Fruit fly (Drosophila melanogaster): ENCODE results near the gene CG16781.

The CG16781 gene

dm6 chrX:3435707-3436106 is 28.1 kb downstream of the CG16781 start, which contains the start of gene CG14269 (continued):
- TF ChIP-seq CG2129 (GFP tag; IDR thresholded peaks at IDR 0.05; ENCODE audit: partially characterized antibody): no peak
- TF ChIP-seq CG6272 (GFP tag; IDR thresholded peaks at IDR 0.05): no peak

dm6 chrX:3433646-3434097 is 30.2 kb downstream of the CG16781 start:
- TF ChIP-seq CG8089 (GFP tag; optimal IDR thresholded peaks at IDR 0.05) (peak; percentile 2), CG3847 (GFP tag; IDR thresholded peaks at IDR 0.05) (peak; percentile 39; the same call in 1 of the 2 replicates), CG10366 (GFP tag; IDR thresholded peaks at IDR 0.05) (peak; percentile 29; the same call in 1 of the 2 replicates), CG11504 (tag; optimal IDR thresholded peaks at IDR 0.05) (peak; percentile 54), Ets97D (GFP tag; optimal IDR thresholded peaks at IDR 0.05) (peak; percentile 1), CG1792 (GFP tag; optimal IDR thresholded peaks at IDR 0.05) (no peak), lbe (GFP tag; optimal IDR thresholded peaks at IDR 0.05) (peak; percentile 84), hbn (GFP tag; IDR thresholded peaks at IDR 0.05; ENCODE audit: partially characterized antibody) (no peak), nom (GFP tag; optimal IDR thresholded peaks at IDR 0.05) (peak; percentile 95), sens-2 (GFP tag; IDR thresholded peaks at IDR 0.05) (no peak), Antp (GFP tag; optimal IDR thresholded peaks at IDR 0.05) (peak; percentile 20), ci (GFP tag; IDR thresholded peaks at IDR 0.05) (peak; percentile 62; the same call in 1 of the 3 replicates), zfh2 (GFP tag; optimal IDR thresholded peaks at IDR 0.05) (peak; percentile 32), bab2 (GFP tag; optimal IDR thresholded peaks at IDR 0.05) (peak; percentile 16), mam (GFP tag; optimal IDR thresholded peaks at IDR 0.05) (peak; percentile 21), chif (GFP tag; optimal IDR thresholded peaks at IDR 0.05) (peak in 1 of 2 experiments; percentile 15), dmrt99B (tag; optimal IDR thresholded peaks at IDR 0.05) (peak; percentile 52), seq (GFP tag; IDR thresholded peaks at IDR 0.05) (peak; percentile 28), CG7839 (tag; optimal IDR thresholded peaks at IDR 0.05) (peak; percentile 27), CG8290 (GFP tag; optimal IDR thresholded peaks at IDR 0.05) (no peak), CG8290 (tag; optimal IDR thresholded peaks at IDR 0.05) (no peak), ranshi (GFP tag; IDR thresholded peaks at IDR 0.05) (peak; percentile 40; the same call in 1 of the 2 replicates), nmo (GFP tag; optimal IDR thresholded peaks at IDR 0.05) (peak; percentile 39), hth (optimal IDR thresholded peaks at IDR 0.05) (no peak), CG32532 (GFP tag; IDR thresholded peaks at IDR 0.05) (no peak), CG8359 (GFP tag; optimal IDR thresholded peaks at IDR 0.05; ENCODE audit: borderline replicate concordance) (no peak), CG43689 (GFP tag; IDR thresholded peaks at IDR 0.05) (no peak), fd96Cb (tag; optimal IDR thresholded peaks at IDR 0.05) (peak; percentile 5), row (GFP tag; IDR thresholded peaks at IDR 0.05) (peak; percentile 59), sisA (GFP tag; IDR thresholded peaks at IDR 0.05) (peak; percentile 38; the same call in 1 of the 2 replicates), Drgx (GFP tag; IDR thresholded peaks at IDR 0.05) (peak; percentile 87), Ets65A (GFP tag) (peak; percentile 79), CG32767 (GFP tag; IDR thresholded peaks at IDR 0.05) (0 out of 2 replicates have a peak, but pooled peaks have one; percentile 22), Rx (GFP tag; IDR thresholded peaks at IDR 0.05) (no peak), Bdp1 (GFP tag; optimal IDR thresholded peaks at IDR 0.05) (no peak), bsh (GFP tag; optimal IDR thresholded peaks at IDR 0.05) (peak in 1 of 2 experiments; percentile 73), CG10321 (GFP tag; IDR thresholded peaks at IDR 0.05) (no peak), CHES-1-like (GFP tag; optimal IDR thresholded peaks at IDR 0.05) (no peak), CG7786 (GFP tag; optimal IDR thresholded peaks at IDR 0.05) (peak; percentile 7), CG3065 (GFP tag; optimal IDR thresholded peaks at IDR 0.05) (no peak), CG14860 (GFP tag; IDR thresholded peaks at IDR 0.05; ENCODE audit: partially characterized antibody) (no peak), Gug (GFP tag; IDR thresholded peaks at IDR 0.05) (0 out of 4 replicates have a peak, but pooled peaks have one; percentile 7), unpg (GFP tag; optimal IDR thresholded peaks at IDR 0.05) (peak; percentile 7), D19B (GFP tag; optimal IDR thresholded peaks at IDR 0.05) (peak; percentile 33), Ravus (GFP tag; IDR thresholded peaks at IDR 0.05) (no peak), tap (tag; optimal IDR thresholded peaks at IDR 0.05) (no peak), ind (GFP tag; optimal IDR thresholded peaks at IDR 0.05) (peak; percentile 40), CG7556 (GFP tag; optimal IDR thresholded peaks at IDR 0.05) (no peak)
